Fruit fly (Drosophila melanogaster) whole organism, wandering third instar larva: ENCODE data around the gene TTLL4A.

ENCODE experiments used
- CG32264 ChIP-seq: fragments of 200-800 bp; sonication (Bioruptor generic); optimal IDR thresholded peaks from 2 replicates; lab custom pipeline; 2016; ENCODE audit warnings: missing biosample characterization, missing genetic modification characterization
- CG9705 ChIP-seq: fragments of 200-800 bp; sonication (Bioruptor generic); optimal IDR thresholded peaks from 2 replicates; lab custom pipeline; 2018; ENCODE audit warnings: missing biosample characterization, mild to moderate bottlenecking, missing genetic modification characterization
- Dfd ChIP-seq: fragments of >200 bp; optimal IDR thresholded peaks from 2 replicates; lab custom pipeline; 2017; ENCODE audit warnings: missing biosample characterization, missing genetic modification characterization
- Myc ChIP-seq: fragments of >200 bp; optimal IDR thresholded peaks from 2 replicates; lab custom pipeline; 2017
- Vsx2 ChIP-seq: fragments of 200-300, 225-300 bp; sonication (Bioruptor generic); optimal IDR thresholded peaks from 2 replicates; lab custom pipeline; 2018; ENCODE audit warnings: missing biosample characterization, missing genetic modification characterization; ENCODE audit not compliant: partially characterized antibody
- br ChIP-seq: fragments of 200-800 bp; sonication (Bioruptor generic); optimal IDR thresholded peaks from 2 replicates; lab custom pipeline; 2016; ENCODE audit warnings: missing biosample characterization, missing genetic modification characterization
- h ChIP-seq: fragments of 200-800 bp; sonication (Bioruptor generic); optimal IDR thresholded peaks from 3 replicates; lab custom pipeline; 2016; ENCODE audit warnings: missing biosample characterization, mild to moderate bottlenecking, missing genetic modification characterization
- pan ChIP-seq: fragments of >200 bp; optimal IDR thresholded peaks from 2 replicates; lab custom pipeline; 2017
- psq ChIP-seq: fragments of 200-800 bp; sonication (Bioruptor generic); optimal IDR thresholded peaks from 3 replicates; lab custom pipeline; 2017; ENCODE audit warnings: missing biosample characterization, mild to moderate bottlenecking, missing genetic modification characterization, moderate library complexity
- rgr ChIP-seq: fragments of 200-800 bp; sonication (Bioruptor generic); optimal IDR thresholded peaks from 3 replicates; lab custom pipeline; 2016; ENCODE audit warnings: missing biosample characterization, mild to moderate bottlenecking, missing genetic modification characterization
- sv ChIP-seq: fragments of 200-800 bp; sonication (Bioruptor generic); optimal IDR thresholded peaks from 3 replicates; lab custom pipeline; 2016; ENCODE audit warnings: missing biosample characterization, missing genetic modification characterization
- tai ChIP-seq: sonication (Bioruptor generic); optimal IDR thresholded peaks from 2 replicates; lab custom pipeline; 2016; ENCODE audit warnings: missing biosample characterization, missing genetic modification characterization
- usp ChIP-seq: fragments of >200 bp; optimal IDR thresholded peaks from 2 replicates; lab custom pipeline; 2017; ENCODE audit warnings: missing biosample characterization, missing genetic modification characterization
- woc ChIP-seq: sonication (Bioruptor generic); optimal IDR thresholded peaks from 2 replicates; lab custom pipeline; 2016; ENCODE audit warnings: missing biosample characterization, mild to moderate bottlenecking, missing genetic modification characterization

DNA sequence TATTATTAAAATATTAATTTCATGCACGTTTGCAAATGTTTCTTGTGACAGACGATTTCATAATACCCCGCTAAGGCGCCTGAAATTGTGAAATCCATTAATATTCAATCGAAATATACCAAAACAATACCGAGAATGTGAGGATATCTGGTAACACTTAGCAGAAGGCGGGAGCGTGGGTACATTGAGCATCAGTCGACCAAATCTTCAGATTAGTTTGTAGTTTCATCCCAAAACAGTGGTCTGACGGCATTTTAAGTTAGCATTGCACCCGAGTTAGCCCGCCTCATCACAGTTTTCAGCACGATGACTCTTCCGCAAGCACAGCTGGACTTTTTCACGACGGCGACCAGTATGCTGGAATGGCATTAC, 15.5 kb downstream of the TTLL4A start, which contains the start of gene Nup154:
- TF ChIP-seq psq (GFP tag; lab: Kevin White, UChicago) (no peak), br (no peak), CG32264 (no peak), CG9705 (GFP tag; lab: Kevin White, UChicago) (no peak), Dfd (GFP tag; lab: Kevin White, UChicago) (no peak), pan (no peak), tai (GFP tag; lab: Kevin White, UChicago) (no peak), usp (GFP tag; lab: Kevin White, UChicago) (no peak), sv (GFP tag; lab: Kevin White, UChicago) (no peak), rgr (GFP tag; lab: Kevin White, UChicago) (no peak), Vsx2 (no peak), woc (GFP tag; lab: Kevin White, UChicago) (no peak), Myc (no peak), h (no peak)
